Worm (Caenorhabditis elegans) whole organism, L4 larva: ENCODE results near the gene Y43C5A.4.

ENCODE experiments used
- D1046.2 ChIP-seq: fragments of 200-800 bp; sonication (Bioruptor generic); IDR thresholded peaks from 2 replicates; pipeline ENCODE4 v1.3.6; 2022; ENCODE audit warnings: missing genetic modification characterization, missing compliant biosample characterization
- T20F7.1 ChIP-seq: fragments of 200-800 bp; sonication (Bioruptor generic); optimal IDR thresholded peaks from 2 replicates; lab custom pipeline; 2018; ENCODE audit warnings: mild to moderate bottlenecking, missing genetic modification characterization, missing compliant biosample characterization
- T26A8.4 ChIP-seq: fragments of 200-800 bp; sonication (Bioruptor generic); IDR thresholded peaks from 2 replicates; pipeline ENCODE4 v1.3.6; 2022; ENCODE audit warnings: missing genetic modification characterization, missing compliant biosample characterization
- Y48G9A.11 ChIP-seq: fragments of 200-800 bp; sonication (Bioruptor generic); IDR thresholded peaks from 2 replicates; pipeline ENCODE4 v1.3.6; 2022; ENCODE audit warnings: missing genetic modification reagents, missing genetic modification characterization, missing compliant biosample characterization
- Y75B8A.6 ChIP-seq: fragments of 200-800 bp; sonication (Bioruptor generic); IDR thresholded peaks from 2 replicates; pipeline ENCODE4 v1.3.6; 2022; ENCODE audit warnings: missing genetic modification reagents, missing genetic modification characterization, missing compliant biosample characterization
- ZK546.5 ChIP-seq, 2 experiments: sonication (generic microtip); optimal IDR thresholded peaks; 2 replicates each; lab custom pipeline; 2017; ENCODE audit warnings: missing biosample characterization in 2 of 2, missing genetic modification characterization in 2 of 2
- aha-1 ChIP-seq: fragments of 150-350 bp; peaks from one replicate; lab custom pipeline; 2014; ENCODE audit warnings: missing biosample characterization, missing genetic modification characterization
- ama-1 ChIP-seq: fragments of 150-350 bp; optimal IDR thresholded peaks from 2 replicates; lab custom pipeline; 2014; ENCODE audit warnings: inconsistent platforms, mixed read lengths
- arid-1 ChIP-seq: fragments of 200-800 bp; sonication (Bioruptor generic); conservative IDR thresholded peaks from 2 replicates; pipeline ENCODE4 v1.3.6; 2022; ENCODE audit warnings: missing genetic modification reagents, missing genetic modification characterization, missing compliant biosample characterization
- ceh-20 ChIP-seq: fragments of 200-800 bp; sonication (Bioruptor generic); IDR thresholded peaks from 2 replicates; pipeline ENCODE4 v1.3.6; 2022; ENCODE audit warnings: missing genetic modification reagents, missing genetic modification characterization, missing compliant biosample characterization
- daf-16 ChIP-seq, 3 experiments: sonication (generic microtip); optimal IDR thresholded peaks; 2 replicates each; lab custom pipeline; 2016 to 2017; ENCODE audit warnings: missing genetic modification characterization in 3 of 3, missing genetic modification reagents in 3 of 3, mild to moderate bottlenecking in 2 of 3, missing compliant biosample characterization in 2 of 3, missing biosample characterization in 1 of 3, moderate library complexity in 1 of 3
- dmd-6 ChIP-seq: fragments of 200-800 bp; sonication (Bioruptor generic); IDR thresholded peaks from 2 replicates; pipeline ENCODE4 v1.3.6; 2022; ENCODE audit warnings: missing genetic modification reagents, missing genetic modification characterization, missing compliant biosample characterization
- dmd-8 ChIP-seq: fragments of 200-800 bp; sonication (Bioruptor generic); IDR thresholded peaks from 2 replicates; pipeline ENCODE4 v1.3.6; 2022; ENCODE audit warnings: missing genetic modification characterization, missing compliant biosample characterization
- dpl-1 ChIP-seq: fragments of 150-350 bp; optimal IDR thresholded peaks from 2 replicates; lab custom pipeline; 2014; ENCODE audit warnings: missing biosample characterization, missing genetic modification reagents, missing genetic modification characterization
- dve-1 ChIP-seq: sonication (generic microtip); optimal IDR thresholded peaks from 2 replicates; lab custom pipeline; 2017; ENCODE audit warnings: antibody characterized with exemption, mild to moderate bottlenecking, missing genetic modification characterization, missing compliant biosample characterization; ENCODE audit not compliant: insufficient read depth
- egl-27 ChIP-seq: sonication (generic microtip); optimal IDR thresholded peaks from 3 replicates; lab custom pipeline; 2017; ENCODE audit warnings: missing biosample characterization, missing genetic modification reagents, missing genetic modification characterization
- gei-8 ChIP-seq: fragments of 200-800 bp; sonication (Bioruptor generic); optimal IDR thresholded peaks from 2 replicates; lab custom pipeline; 2018; ENCODE audit warnings: mild to moderate bottlenecking, missing genetic modification characterization, missing compliant biosample characterization
- hif-1 ChIP-seq, 2 experiments: sonication (generic microtip); optimal IDR thresholded peaks; 2 replicates each; lab custom pipeline; 2016 to 2017; ENCODE audit warnings: missing compliant biosample characterization in 2 of 2, missing genetic modification characterization in 2 of 2, missing genetic modification reagents in 2 of 2, missing genotype in 2 of 2, mild to moderate bottlenecking in 1 of 2
- hlh-11 ChIP-seq: fragments of 200-800 bp; sonication (Bioruptor generic); optimal IDR thresholded peaks from 2 replicates; lab custom pipeline; 2018; ENCODE audit warnings: mild to moderate bottlenecking, missing genetic modification characterization, missing compliant biosample characterization
- hlh-30 ChIP-seq: sonication (generic microtip); optimal IDR thresholded peaks from 2 replicates; lab custom pipeline; 2017; ENCODE audit warnings: antibody characterized with exemption, mild to moderate bottlenecking, missing genetic modification characterization, missing compliant biosample characterization; ENCODE audit not compliant: insufficient read depth
- hmg-1.1 ChIP-seq: fragments of 200-800 bp; sonication (Bioruptor generic); IDR thresholded peaks from 2 replicates; pipeline ENCODE4 v1.3.6; 2022; ENCODE audit warnings: missing genetic modification reagents, missing genetic modification characterization, missing compliant biosample characterization
- lim-7 ChIP-seq: fragments of 200-800 bp; sonication (Bioruptor generic); IDR thresholded peaks from 2 replicates; pipeline ENCODE4 v1.3.6; 2022; ENCODE audit warnings: missing genetic modification characterization, missing compliant biosample characterization
- lin-13 ChIP-seq: fragments of 150-350 bp; optimal IDR thresholded peaks from 2 replicates; lab custom pipeline; 2014; ENCODE audit warnings: missing biosample characterization, missing genetic modification reagents, missing genetic modification characterization
- lin-38 ChIP-seq: fragments of 200-800 bp; sonication (Bioruptor generic); IDR thresholded peaks from 2 replicates; pipeline ENCODE4 v1.3.6; 2022; ENCODE audit warnings: missing genetic modification reagents, missing genetic modification characterization, missing compliant biosample characterization
- lsy-2 ChIP-seq, 2 experiments: fragments of 150-350 bp in 1 of 2; sonication (generic microtip) in 1 of 2; optimal IDR thresholded peaks; 2 replicates each; lab custom pipeline; 2014 to 2017; ENCODE audit warnings: missing biosample characterization in 2 of 2, missing genetic modification characterization in 2 of 2
- mdl-1 ChIP-seq, 2 experiments: fragments of 150-350 bp in 1 of 2; sonication (generic microtip) in 1 of 2; optimal IDR thresholded peaks; 2 replicates each; lab custom pipeline; 2014 to 2017; ENCODE audit warnings: missing biosample characterization in 2 of 2, missing genetic modification characterization in 2 of 2
- mdt-29 ChIP-seq: fragments of 200-800 bp; sonication (Bioruptor generic); IDR thresholded peaks from 2 replicates; pipeline ENCODE4 v1.3.6; 2022; ENCODE audit warnings: missing genetic modification reagents, missing genetic modification characterization, missing compliant biosample characterization
- mep-1 ChIP-seq: fragments of 150-350 bp; sonication (generic microtip); optimal IDR thresholded peaks from 3 replicates; lab custom pipeline; 2014; ENCODE audit warnings: missing biosample characterization, missing genetic modification characterization
- mes-2 ChIP-seq: sonication (generic microtip); optimal IDR thresholded peaks from 2 replicates; lab custom pipeline; 2016; ENCODE audit warnings: missing genotype, mild to moderate bottlenecking, missing genetic modification characterization, missing compliant biosample characterization; ENCODE audit not compliant: poor library complexity, severe bottlenecking
- mxl-3 ChIP-seq: fragments of 200-800 bp; sonication (Bioruptor generic); optimal IDR thresholded peaks from 2 replicates; lab custom pipeline; 2018; ENCODE audit warnings: mild to moderate bottlenecking, missing genetic modification characterization, missing compliant biosample characterization
- nhr-10 ChIP-seq: fragments of 150-350 bp; optimal IDR thresholded peaks from 2 replicates; lab custom pipeline; 2014; ENCODE audit warnings: missing biosample characterization, missing genetic modification characterization
- nhr-102 ChIP-seq: sonication (generic microtip); optimal IDR thresholded peaks from 2 replicates; lab custom pipeline; 2016; ENCODE audit warnings: mild to moderate bottlenecking, missing genetic modification characterization, moderate library complexity, missing compliant biosample characterization
- nhr-111 ChIP-seq: fragments of 200-800 bp; sonication (Bioruptor generic); optimal IDR thresholded peaks from 2 replicates; lab custom pipeline; 2018; ENCODE audit warnings: mild to moderate bottlenecking, missing genetic modification characterization, missing compliant biosample characterization
- nhr-25 ChIP-seq: sonication (generic microtip); optimal IDR thresholded peaks from 2 replicates; lab custom pipeline; 2017; ENCODE audit warnings: missing genetic modification characterization, mild to moderate bottlenecking, missing compliant biosample characterization, antibody characterized with exemption, moderate library complexity, borderline replicate concordance; ENCODE audit not compliant: insufficient read depth
- nhr-28 ChIP-seq: fragments of 150-350 bp; optimal IDR thresholded peaks from 2 replicates; lab custom pipeline; 2014; ENCODE audit warnings: missing biosample characterization, missing genetic modification characterization
- nhr-48 ChIP-seq: sonication (generic microtip); optimal IDR thresholded peaks from 2 replicates; lab custom pipeline; 2016; ENCODE audit warnings: mild to moderate bottlenecking, missing genetic modification characterization, missing compliant biosample characterization
- nhr-6 ChIP-seq: fragments of 150-350 bp; optimal IDR thresholded peaks from 2 replicates; lab custom pipeline; 2014; ENCODE audit warnings: missing biosample characterization, missing genetic modification characterization
- nhr-77 ChIP-seq: fragments of 150-350 bp; optimal IDR thresholded peaks from 2 replicates; lab custom pipeline; 2014; ENCODE audit warnings: missing biosample characterization, missing genetic modification characterization
- php-3 ChIP-seq: fragments of 200-800 bp; sonication (Bioruptor generic); IDR thresholded peaks from 2 replicates; pipeline ENCODE4 v1.3.6; 2022; ENCODE audit warnings: missing genetic modification reagents, missing genetic modification characterization, missing compliant biosample characterization
- pqm-1 ChIP-seq: sonication (generic microtip); optimal IDR thresholded peaks from 2 replicates; lab custom pipeline; 2017; ENCODE audit warnings: missing biosample characterization, missing genetic modification characterization
- spr-1 ChIP-seq: sonication (generic microtip); optimal IDR thresholded peaks from 2 replicates; lab custom pipeline; 2016; ENCODE audit warnings: mild to moderate bottlenecking, missing genetic modification characterization, missing compliant biosample characterization
- tra-1 ChIP-seq: fragments of 200-800 bp; sonication (Bioruptor generic); IDR thresholded peaks from 2 replicates; pipeline ENCODE4 v1.3.6; 2022; ENCODE audit warnings: missing genetic modification reagents, missing genetic modification characterization, missing compliant biosample characterization
- vab-7 ChIP-seq: fragments of 200-800 bp; sonication (Bioruptor generic); IDR thresholded peaks from 2 replicates; pipeline ENCODE4 v1.3.6; 2022; ENCODE audit warnings: missing genetic modification reagents, missing genetic modification characterization, missing compliant biosample characterization
- zfp-3 ChIP-seq: fragments of 200-800 bp; sonication (Bioruptor generic); conservative IDR thresholded peaks from 2 replicates; pipeline ENCODE4 v1.3.6; 2022; ENCODE audit warnings: missing genetic modification reagents, missing genetic modification characterization, missing compliant biosample characterization
- zip-11 ChIP-seq: fragments of 200-800 bp; sonication (Bioruptor generic); IDR thresholded peaks from 2 replicates; pipeline ENCODE4 v1.3.6; 2022; ENCODE audit warnings: missing genetic modification characterization, missing compliant biosample characterization

Y43C5A.4 gene

DNA sequence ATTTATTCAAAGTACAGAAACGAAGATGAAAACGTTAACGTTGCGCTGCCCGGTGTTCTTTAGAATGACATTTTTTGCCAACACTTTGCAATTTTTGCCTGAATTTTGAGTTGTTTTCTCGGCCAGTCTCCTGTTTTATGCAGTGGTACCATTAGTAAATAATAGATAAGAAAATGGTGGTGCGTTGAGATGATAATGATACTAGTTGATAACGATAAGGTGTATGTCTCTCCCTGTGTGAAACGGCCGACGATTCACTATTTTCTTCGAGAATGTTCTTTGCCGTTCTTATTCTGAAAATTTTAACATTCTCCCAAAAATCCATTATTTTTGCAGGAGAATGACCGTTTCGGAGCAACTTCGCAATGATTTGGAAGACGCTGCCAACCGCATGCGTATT lies 34.5 kb upstream of the Y43C5A.4 start, which contains the start of gene tkt-1:
Gene tkt-1 (plus strand): TSS at position 337 of the 400 bp plus-strand sequence.
- TF ChIP-seq ceh-20 (GFP tag; lab: Robert Waterston, UW) (no peak), lin-38 (peak; percentile 23), tra-1 (GFP tag; lab: Robert Waterston, UW) (0 out of 2 replicates have a peak, but pooled peaks have one; percentile 18), T20F7.1 (GFP tag; lab: Kevin White, UChicago) (peak; percentile 14), lin-13 (GFP tag; lab: Kevin White, UChicago) (peak; percentile 10), dve-1 (tag; lab: Kevin White, UChicago) (peak; percentile 52), dmd-6 (peak; percentile 72), nhr-10 (tag; lab: Kevin White, UChicago) (peak; percentile 36), Y75B8A.6 (GFP tag; lab: Robert Waterston, UW) (0 out of 2 replicates have a peak, but pooled peaks have one; percentile 41), lsy-2 (tag; optimal IDR thresholded peaks at IDR 0.05; lab: Kevin White, UChicago) (peak in 1 of 2 experiments; percentile 9), php-3 (peak; percentile 19; the same call in 1 of the 2 replicates), pqm-1 (tag; lab: Kevin White, UChicago) (peak; percentile 71), gei-8 (GFP tag; lab: Kevin White, UChicago) (no peak), vab-7 (no peak), mep-1 (tag; lab: Kevin White, UChicago) (peak; percentile 2), nhr-48 (tag; lab: Kevin White, UChicago) (peak; percentile 25), hlh-11 (peak; percentile 49), hlh-30 (tag; lab: Kevin White, UChicago) (peak; percentile 21), nhr-77 (tag; lab: Kevin White, UChicago) (peak; percentile 25), nhr-25 (no peak), hif-1 (tag; optimal IDR thresholded peaks at IDR 0.05; lab: Kevin White, UChicago) (no peak), nhr-28 (peak; percentile 67), daf-16 (GFP tag; optimal IDR thresholded peaks at IDR 0.05; lab: Kevin White, UChicago) (no peak), daf-16 (tag; optimal IDR thresholded peaks at IDR 0.05; lab: Kevin White, UChicago) (peak; percentile 94)

DNA sequence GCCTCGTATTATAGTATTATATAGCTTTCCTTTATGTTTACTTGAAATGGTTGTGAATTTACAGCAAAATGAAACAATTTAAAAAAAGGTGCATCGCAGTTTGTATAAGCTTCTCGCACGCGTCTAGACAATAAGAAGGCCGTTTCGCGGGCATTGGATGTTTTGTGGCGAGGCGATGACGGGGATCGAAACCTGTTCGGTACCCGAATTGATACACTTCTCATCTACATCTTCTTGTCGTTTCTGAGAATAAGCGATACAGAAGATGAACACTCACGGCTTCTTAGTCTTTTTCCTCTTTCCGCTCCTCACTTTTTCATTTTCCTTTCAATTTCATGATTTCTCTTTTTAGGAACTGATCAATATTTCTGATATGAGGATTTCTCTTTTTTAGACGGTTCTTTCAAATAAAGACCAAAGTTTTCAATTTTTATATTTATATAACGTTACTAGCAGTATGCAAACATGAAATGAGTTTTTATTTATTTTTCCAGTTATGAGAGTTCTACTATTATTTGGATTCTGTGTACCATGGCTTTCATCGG lies 32.1 kb upstream of the Y43C5A.4 start, which contains the start of gene F01G10.10:
Gene F01G10.10 (plus strand): TSS at position 495 of the 545 bp plus-strand sequence.
- TF ChIP-seq ZK546.5 (tag; optimal IDR thresholded peaks at IDR 0.05; lab: Kevin White, UChicago) (no peak), dpl-1 (peak; percentile 5), arid-1 (GFP tag; lab: Robert Waterston, UW) (0 out of 2 replicates have a peak, but pooled peaks have one; percentile 60), zip-11 (no peak), T20F7.1 (GFP tag; lab: Kevin White, UChicago) (peak; percentile 40), lin-38 (peak; percentile 48), tra-1 (GFP tag; lab: Robert Waterston, UW) (peak; percentile 41; the same call in 1 of the 2 replicates), mes-2 (tag; lab: Kevin White, UChicago) (peak; percentile 33), mxl-3 (GFP tag; lab: Kevin White, UChicago) (peak; percentile 2), nhr-111 (peak; percentile 13), spr-1 (tag; lab: Kevin White, UChicago) (peak; percentile 5), nhr-6 (tag; lab: Kevin White, UChicago) (no peak), mdt-29 (GFP tag; lab: Robert Waterston, UW) (no peak), nhr-102 (tag; lab: Kevin White, UChicago) (peak; percentile 25), dve-1 (tag; lab: Kevin White, UChicago) (peak; percentile 6), T26A8.4 (GFP tag; lab: Robert Waterston, UW) (peak; percentile 36; the same call in 1 of the 2 replicates), zfp-3 (GFP tag; lab: Robert Waterston, UW) (peak; percentile 85; the same call in 1 of the 2 replicates), dmd-8 (0 out of 2 replicates have a peak, but pooled peaks have one; percentile 4), hmg-1.1 (GFP tag; lab: Robert Waterston, UW) (no peak), aha-1 (tag; lab: Kevin White, UChicago) (peak; percentile 2), daf-16 (GFP tag; optimal IDR thresholded peaks at IDR 0.05; lab: Kevin White, UChicago) (no peak), daf-16 (tag; optimal IDR thresholded peaks at IDR 0.05; lab: Kevin White, UChicago) (peak; percentile 12), hlh-11 (peak; percentile 9), D1046.2 (GFP tag; lab: Robert Waterston, UW) (no peak), mep-1 (tag; lab: Kevin White, UChicago) (peak; percentile 40), ama-1 (peak; percentile 59), nhr-28 (peak; percentile 13), egl-27 (no peak), Y48G9A.11 (GFP tag; lab: Robert Waterston, UW) (0 out of 2 replicates have a peak, but pooled peaks have one; percentile 35), mdl-1 (tag; optimal IDR thresholded peaks at IDR 0.05; lab: Kevin White, UChicago) (peak in 1 of 2 experiments; percentile 16), Y75B8A.6 (GFP tag; lab: Robert Waterston, UW) (peak; percentile 3; the same call in 1 of the 2 replicates), lim-7 (GFP tag; lab: Robert Waterston, UW) (peak; percentile 57; the same call in 1 of the 2 replicates)
